Fruit fly (Drosophila melanogaster) whole organism, wandering third instar larva: ENCODE measurements around the gene Cdep.
A peak's percentile ranks its signal among the peaks of the same experiment; 100 is the strongest.

Source experiments
- Abd-B ChIP-seq: fragments of >200 bp; optimal IDR thresholded peaks from 2 replicates; lab custom pipeline; 2017; ENCODE audit warnings: missing biosample characterization, missing genetic modification characterization
- CG32264 ChIP-seq: fragments of 200-800 bp; sonication (Bioruptor generic); optimal IDR thresholded peaks from 2 replicates; lab custom pipeline; 2016; ENCODE audit warnings: missing biosample characterization, missing genetic modification characterization
- CG9705 ChIP-seq: fragments of 200-800 bp; sonication (Bioruptor generic); optimal IDR thresholded peaks from 2 replicates; lab custom pipeline; 2018; ENCODE audit warnings: missing biosample characterization, mild to moderate bottlenecking, missing genetic modification characterization
- Dfd ChIP-seq: fragments of >200 bp; optimal IDR thresholded peaks from 2 replicates; lab custom pipeline; 2017; ENCODE audit warnings: missing biosample characterization, missing genetic modification characterization
- Dif ChIP-seq: fragments of 200-275, 200-300 bp; sonication (Bioruptor generic); optimal IDR thresholded peaks from 2 replicates; lab custom pipeline; 2018; ENCODE audit warnings: missing biosample characterization, missing genetic modification characterization; ENCODE audit not compliant: partially characterized antibody
- GATAd ChIP-seq: sonication (Bioruptor generic); optimal IDR thresholded peaks from 2 replicates; lab custom pipeline; 2016; ENCODE audit warnings: missing biosample characterization, missing genetic modification characterization
- HLH106 ChIP-seq: fragments of 200-800 bp; optimal IDR thresholded peaks from 3 replicates; lab custom pipeline; 2019; ENCODE audit warnings: missing biosample characterization, mild to moderate bottlenecking, missing genetic modification characterization, moderate library complexity
- Hnf4 ChIP-seq: fragments of 200-800 bp; sonication (Bioruptor generic); optimal IDR thresholded peaks from 2 replicates; lab custom pipeline; 2016; ENCODE audit warnings: missing biosample characterization, mild to moderate bottlenecking, missing genetic modification characterization
- Hr78 ChIP-seq: fragments of >200 bp; optimal IDR thresholded peaks from 2 replicates; lab custom pipeline; 2017; ENCODE audit warnings: missing biosample characterization, missing genetic modification characterization
- Hr83 ChIP-seq: fragments of 200-300 bp; sonication (Bioruptor generic); optimal IDR thresholded peaks from 2 replicates; lab custom pipeline; 2016; ENCODE audit warnings: missing biosample characterization, mild to moderate bottlenecking, missing genetic modification characterization, moderate library complexity; ENCODE audit not compliant: poor library complexity, severe bottlenecking
- Jra ChIP-seq: sonication (Bioruptor generic); optimal IDR thresholded peaks from 2 replicates; lab custom pipeline; 2016; ENCODE audit warnings: missing biosample characterization, missing genetic modification characterization
- Myc ChIP-seq: fragments of >200 bp; optimal IDR thresholded peaks from 2 replicates; lab custom pipeline; 2017
- N ChIP-seq: fragments of >200 bp; optimal IDR thresholded peaks from 2 replicates; lab custom pipeline; 2018; ENCODE audit warnings: missing biosample characterization, missing external identifiers, missing genetic modification characterization
- OdsH ChIP-seq: fragments of 200-800 bp; sonication (Bioruptor generic); optimal IDR thresholded peaks from 2 replicates; lab custom pipeline; 2016; ENCODE audit warnings: missing biosample characterization, mild to moderate bottlenecking, missing genetic modification characterization
- Rel ChIP-seq, 2 experiments: fragments of 200-800 bp; sonication (Bioruptor generic) in 1 of 2; optimal IDR thresholded peaks; 2 replicates in 1 of 2; 3 replicates in 1 of 2; lab custom pipeline; 2016 to 2019; ENCODE audit warnings: mild to moderate bottlenecking in 2 of 2, missing biosample characterization in 2 of 2, missing genetic modification characterization in 2 of 2, moderate library complexity in 1 of 2
- Vsx2 ChIP-seq: fragments of 200-300, 225-300 bp; sonication (Bioruptor generic); optimal IDR thresholded peaks from 2 replicates; lab custom pipeline; 2018; ENCODE audit warnings: missing biosample characterization, missing genetic modification characterization; ENCODE audit not compliant: partially characterized antibody
- br ChIP-seq: fragments of 200-800 bp; sonication (Bioruptor generic); optimal IDR thresholded peaks from 2 replicates; lab custom pipeline; 2016; ENCODE audit warnings: missing biosample characterization, missing genetic modification characterization
- brk ChIP-seq: fragments of 200-800 bp; sonication (Bioruptor generic); optimal IDR thresholded peaks from 2 replicates; lab custom pipeline; 2016; ENCODE audit warnings: missing biosample characterization, mild to moderate bottlenecking, missing genetic modification characterization
- dl ChIP-seq, 2 experiments: fragments of 175-275, 200-275 bp in 1 of 2; fragments of 200-275 bp in 1 of 2; sonication (Bioruptor generic); optimal IDR thresholded peaks; lab custom pipeline; 2018; ENCODE audit warnings: mild to moderate bottlenecking in 2 of 2, missing biosample characterization in 2 of 2, missing genetic modification characterization in 2 of 2, moderate library complexity in 2 of 2; ENCODE audit not compliant: partially characterized antibody in 2 of 2, insufficient read depth in 1 of 2
- dmrt93B ChIP-seq: fragments of 200-800 bp; sonication (Bioruptor generic); optimal IDR thresholded peaks from 2 replicates; lab custom pipeline; 2018; ENCODE audit warnings: missing biosample characterization, mild to moderate bottlenecking, missing genetic modification characterization
- dsf ChIP-seq: sonication (Bioruptor generic); optimal IDR thresholded peaks from 2 replicates; lab custom pipeline; 2016; ENCODE audit warnings: missing biosample characterization, missing genetic modification characterization, borderline replicate concordance
- foxo ChIP-seq, 2 experiments: fragments of 200-800 bp; sonication (Bioruptor generic); optimal IDR thresholded peaks; 2 replicates in 1 of 2; 3 replicates in 1 of 2; lab custom pipeline; 2016 to 2017; ENCODE audit warnings: missing biosample characterization in 2 of 2, missing genetic modification characterization in 2 of 2
- fru ChIP-seq: fragments of 200-800 bp; sonication (Bioruptor generic); optimal IDR thresholded peaks from 3 replicates; lab custom pipeline; 2016; ENCODE audit warnings: missing biosample characterization, mild to moderate bottlenecking, missing genetic modification characterization
- h ChIP-seq: fragments of 200-800 bp; sonication (Bioruptor generic); optimal IDR thresholded peaks from 3 replicates; lab custom pipeline; 2016; ENCODE audit warnings: missing biosample characterization, mild to moderate bottlenecking, missing genetic modification characterization
- jim ChIP-seq: fragments of 175-275, 200-325 bp; sonication (Bioruptor generic); optimal IDR thresholded peaks from 2 replicates; lab custom pipeline; 2016; ENCODE audit warnings: missing biosample characterization, mild to moderate bottlenecking, missing genetic modification characterization
- lola ChIP-seq: fragments of >200 bp; optimal IDR thresholded peaks from 2 replicates; lab custom pipeline; 2017; ENCODE audit warnings: missing biosample characterization, missing genetic modification characterization
- pan ChIP-seq: fragments of >200 bp; optimal IDR thresholded peaks from 2 replicates; lab custom pipeline; 2017
- psq ChIP-seq: fragments of 200-800 bp; sonication (Bioruptor generic); optimal IDR thresholded peaks from 3 replicates; lab custom pipeline; 2017; ENCODE audit warnings: missing biosample characterization, mild to moderate bottlenecking, missing genetic modification characterization, moderate library complexity
- rgr ChIP-seq: fragments of 200-800 bp; sonication (Bioruptor generic); optimal IDR thresholded peaks from 3 replicates; lab custom pipeline; 2016; ENCODE audit warnings: missing biosample characterization, mild to moderate bottlenecking, missing genetic modification characterization
- sage ChIP-seq: fragments of 200-800 bp; sonication (Bioruptor generic); optimal IDR thresholded peaks from 2 replicates; lab custom pipeline; 2016; ENCODE audit warnings: missing biosample characterization, mild to moderate bottlenecking, missing genetic modification characterization
- sv ChIP-seq: fragments of 200-800 bp; sonication (Bioruptor generic); optimal IDR thresholded peaks from 3 replicates; lab custom pipeline; 2016; ENCODE audit warnings: missing biosample characterization, missing genetic modification characterization
- tai ChIP-seq: sonication (Bioruptor generic); optimal IDR thresholded peaks from 2 replicates; lab custom pipeline; 2016; ENCODE audit warnings: missing biosample characterization, missing genetic modification characterization
- usp ChIP-seq: fragments of >200 bp; optimal IDR thresholded peaks from 2 replicates; lab custom pipeline; 2017; ENCODE audit warnings: missing biosample characterization, missing genetic modification characterization
- woc ChIP-seq: sonication (Bioruptor generic); optimal IDR thresholded peaks from 2 replicates; lab custom pipeline; 2016; ENCODE audit warnings: missing biosample characterization, mild to moderate bottlenecking, missing genetic modification characterization

Cdep gene

dm6 chr3R:4904844-4905243 lies 5.5 kb upstream of the Cdep start:
- TF ChIP-seq CG32264 (GFP tag; lab: Kevin White, UChicago): no peak
- TF ChIP-seq psq: no peak
- no peak for TF ChIP-seq Jra (GFP tag; lab: Kevin White, UChicago)
- no peak for TF ChIP-seq Hnf4 (GFP tag; lab: Kevin White, UChicago)

dm6 chr3R:4905764-4906626 lies 4.4 kb upstream of the Cdep start, which contains the start of gene Gnf1:
Gene Gnf1 (plus strand): TSS chr3R:4906622.
- TF ChIP-seq Hnf4 (GFP tag; lab: Kevin White, UChicago) (peak; percentile 3), Dif (GFP tag; lab: Kevin White, UChicago) (no peak), woc (GFP tag; lab: Kevin White, UChicago) (peak; percentile 6), Myc (peak; percentile 40)

- TF ChIP-seq Jra (GFP tag; lab: Kevin White, UChicago) (no peak), sv (GFP tag; lab: Kevin White, UChicago) (no peak), fru (GFP tag; lab: Kevin White, UChicago) (no peak), Hr78 (GFP tag; lab: Kevin White, UChicago) (no peak), dmrt93B (no peak)
These were observed 3.8 kb upstream of the Cdep start for dm6 chr3R:4906627-4906940.

dm6 chr3R:4910839-4911341 lies 538 bp downstream of the Cdep start:
- TF ChIP-seq fru (GFP tag; lab: Kevin White, UChicago): peak; percentile 58
- no peak for TF ChIP-seq sv (GFP tag; lab: Kevin White, UChicago)
- peak; percentile 6 for TF ChIP-seq br (GFP tag; lab: Kevin White, UChicago)
- TF ChIP-seq h (GFP tag; lab: Kevin White, UChicago): peak; percentile 47
- TF ChIP-seq sage (GFP tag; lab: Kevin White, UChicago): no peak
- peak; percentile 54 for TF ChIP-seq Abd-B (GFP tag; lab: Kevin White, UChicago)
- TF ChIP-seq CG32264 (GFP tag; lab: Kevin White, UChicago): no peak
- TF ChIP-seq Dif (GFP tag; lab: Kevin White, UChicago): peak; percentile 60
- peak; percentile 2 for TF ChIP-seq Rel (GFP tag; optimal IDR thresholded peaks at IDR 0.05; lab: Kevin White, UChicago)
- no peak for TF ChIP-seq Rel (tag; optimal IDR thresholded peaks at IDR 0.05; lab: Kevin White, UChicago)
- TF ChIP-seq usp: no peak
- TF ChIP-seq tai (GFP tag; lab: Kevin White, UChicago): no peak
- TF ChIP-seq rgr (GFP tag; lab: Kevin White, UChicago): peak; percentile 5
- TF ChIP-seq lola (GFP tag; lab: Kevin White, UChicago): no peak
- TF ChIP-seq HLH106 (tag; lab: Kevin White, UChicago): peak; percentile 12
- peak in 1 of 2 experiments; percentile 14 for TF ChIP-seq dl (GFP tag; optimal IDR thresholded peaks at IDR 0.05; lab: Kevin White, UChicago; ENCODE audit: insufficient read depth in 1 of 2, partially characterized antibody in 2 of 2)

- TF ChIP-seq woc (GFP tag; lab: Kevin White, UChicago): peak; percentile 77
- no peak for TF ChIP-seq GATAd (GFP tag; lab: Kevin White, UChicago)
- TF ChIP-seq tai (GFP tag; lab: Kevin White, UChicago): peak; percentile 78
- peak; percentile 42 for TF ChIP-seq CG32264 (GFP tag; lab: Kevin White, UChicago)
- no peak for TF ChIP-seq N (GFP tag; lab: Kevin White, UChicago)
- TF ChIP-seq dsf: no peak
- peak; percentile 87 for TF ChIP-seq Hnf4 (GFP tag; lab: Kevin White, UChicago)
- no peak for TF ChIP-seq Hr78 (GFP tag; lab: Kevin White, UChicago)
- peak; percentile 79 for TF ChIP-seq HLH106 (tag; lab: Kevin White, UChicago)
- TF ChIP-seq dmrt93B: peak; percentile 56
- TF ChIP-seq CG9705 (GFP tag; lab: Kevin White, UChicago): peak; percentile 10
- TF ChIP-seq Abd-B (GFP tag; lab: Kevin White, UChicago): no peak
- peak; percentile 83 for TF ChIP-seq OdsH (GFP tag; lab: Kevin White, UChicago)
- TF ChIP-seq br (GFP tag; lab: Kevin White, UChicago): peak; percentile 87
- no peak for TF ChIP-seq Rel (GFP tag; optimal IDR thresholded peaks at IDR 0.05; lab: Kevin White, UChicago)
- peak; percentile 54 for TF ChIP-seq Rel (tag; optimal IDR thresholded peaks at IDR 0.05; lab: Kevin White, UChicago)
- no peak for TF ChIP-seq usp
- no peak for TF ChIP-seq lola (GFP tag; lab: Kevin White, UChicago)
- peak; percentile 59 to 88 for TF ChIP-seq foxo (GFP tag; optimal IDR thresholded peaks at IDR 0.05; lab: Kevin White, UChicago)
- TF ChIP-seq pan: no peak
- peak; percentile 10 for TF ChIP-seq brk (GFP tag; lab: Kevin White, UChicago)
- TF ChIP-seq Hr83 (GFP tag; lab: Kevin White, UChicago): no peak
- no peak for TF ChIP-seq jim
- TF ChIP-seq sv (GFP tag; lab: Kevin White, UChicago): peak; percentile 41
- peak; percentile 76 for TF ChIP-seq psq
- TF ChIP-seq sage (GFP tag; lab: Kevin White, UChicago): no peak
- no peak for TF ChIP-seq Dfd (GFP tag; lab: Kevin White, UChicago)
- TF ChIP-seq Jra (GFP tag; lab: Kevin White, UChicago): peak; percentile 68
- TF ChIP-seq rgr (GFP tag; lab: Kevin White, UChicago): peak; percentile 82
- no peak for TF ChIP-seq Vsx2 (GFP tag; lab: Kevin White, UChicago)
- no peak for TF ChIP-seq Dif (GFP tag; lab: Kevin White, UChicago)
- peak; percentile 89 for TF ChIP-seq h (GFP tag; lab: Kevin White, UChicago)
- peak; percentile 88 for TF ChIP-seq fru (GFP tag; lab: Kevin White, UChicago)
- no peak for TF ChIP-seq dl (GFP tag; optimal IDR thresholded peaks at IDR 0.05; lab: Kevin White, UChicago; ENCODE audit: insufficient read depth in 1 of 2, partially characterized antibody in 2 of 2)
These were observed 1.8 kb downstream of the Cdep start for dm6 chr3R:4912130-4912549.
